Fruit fly (Drosophila melanogaster): ENCODE data around the gene CG31415.

Gene CG31415

dm6 chr3R:9725121-9725956 lies 18.0 kb upstream of the CG31415 start, which contains the start of gene hyd (continued):
- TF ChIP-seq sug (tag; optimal IDR thresholded peaks at IDR 0.05) (no peak), Gsc (GFP tag; IDR thresholded peaks at IDR 0.05) (no peak), CG2120 (GFP tag; optimal IDR thresholded peaks at IDR 0.05) (no peak), D19B (GFP tag; optimal IDR thresholded peaks at IDR 0.05) (no peak)

dm6 chr3R:9730784-9731183 lies 12.5 kb upstream of the CG31415 start, which contains the start of gene FoxP:
TSS of gene FoxP (minus strand) at chr3R:9730872.
- TF ChIP-seq CG1792 (GFP tag; optimal IDR thresholded peaks at IDR 0.05) (no peak), phol (tag; optimal IDR thresholded peaks at IDR 0.05) (peak; percentile 24), CG14710 (tag; optimal IDR thresholded peaks at IDR 0.05) (peak; percentile 25), ssp (GFP tag; IDR thresholded peaks at IDR 0.05) (no peak), CG14860 (GFP tag; IDR thresholded peaks at IDR 0.05; ENCODE audit: partially characterized antibody) (no peak), CG17829 (tag; optimal IDR thresholded peaks at IDR 0.05) (no peak), org-1 (GFP tag; optimal IDR thresholded peaks at IDR 0.05) (no peak), ewg (GFP tag; optimal IDR thresholded peaks at IDR 0.05) (peak; percentile 88), cwo (GFP tag; optimal IDR thresholded peaks at IDR 0.05) (no peak), CG4730 (GFP tag; IDR thresholded peaks at IDR 0.05) (no peak), chif (GFP tag; optimal IDR thresholded peaks at IDR 0.05) (no peak), CG17568 (GFP tag; optimal IDR thresholded peaks at IDR 0.05) (no peak), Trl (optimal IDR thresholded peaks at IDR 0.05) (no peak), Trl (GFP tag; optimal IDR thresholded peaks at IDR 0.05) (no peak), CG14667 (GFP tag; IDR thresholded peaks at IDR 0.05) (no peak), E2f1 (GFP tag; IDR thresholded peaks at IDR 0.05) (no peak), ttk (GFP tag; IDR thresholded peaks at IDR 0.05) (no peak), CG12071 (GFP tag; optimal IDR thresholded peaks at IDR 0.05) (no peak), psq (GFP tag; optimal IDR thresholded peaks at IDR 0.05) (no peak), Doc2 (GFP tag; IDR thresholded peaks at IDR 0.05) (no peak), CG6791 (GFP tag; IDR thresholded peaks at IDR 0.05; ENCODE audit: partially characterized antibody) (no peak), sug (tag; optimal IDR thresholded peaks at IDR 0.05) (no peak), CG4404 (GFP tag; IDR thresholded peaks at IDR 0.05) (no peak), CG10979 (tag; optimal IDR thresholded peaks at IDR 0.05) (peak; percentile 24), tap (tag; optimal IDR thresholded peaks at IDR 0.05) (no peak), CG18764 (GFP tag; optimal IDR thresholded peaks at IDR 0.05) (peak; percentile 61), CG30020 (tag; optimal IDR thresholded peaks at IDR 0.05) (peak; percentile 62), esg (GFP tag; conservative IDR thresholded peaks at IDR 0.05) (no peak), CG13624 (GFP tag; optimal IDR thresholded peaks at IDR 0.05) (no peak), vvl (GFP tag; IDR thresholded peaks at IDR 0.05) (no peak), PHDP (tag; optimal IDR thresholded peaks at IDR 0.05) (peak; percentile 19), CG12659 (GFP tag; optimal IDR thresholded peaks at IDR 0.05) (no peak), CrebB (tag; optimal IDR thresholded peaks at IDR 0.05) (no peak), CG6765 (GFP tag; optimal IDR thresholded peaks at IDR 0.05) (no peak), CG16815 (GFP tag; optimal IDR thresholded peaks at IDR 0.05) (no peak), CG4282 (GFP tag; optimal IDR thresholded peaks at IDR 0.05) (no peak), CG13424 (tag; optimal IDR thresholded peaks at IDR 0.05) (peak; percentile 47), crol (GFP tag; IDR thresholded peaks at IDR 0.05) (no peak), vfl (GFP tag; optimal IDR thresholded peaks at IDR 0.05) (no peak), CG4820 (GFP tag; optimal IDR thresholded peaks at IDR 0.05) (no peak), Dp (GFP tag; optimal IDR thresholded peaks at IDR 0.05) (no peak), CG8089 (GFP tag; optimal IDR thresholded peaks at IDR 0.05) (no peak), gem (tag; optimal IDR thresholded peaks at IDR 0.05) (peak; percentile 46), NFAT (GFP tag; IDR thresholded peaks at IDR 0.05) (no peak), CG5245 (GFP tag; optimal IDR thresholded peaks at IDR 0.05) (no peak), Side (GFP tag; optimal IDR thresholded peaks at IDR 0.05) (no peak)
